Fruit fly (Drosophila melanogaster) whole organism, embryonic: Measurements from ENCODE around the gene Pex11c.

Experiments used
- B-H2 ChIP-seq: fragments of 200-800 bp; sonication (Bioruptor generic); optimal IDR thresholded peaks from 2 replicates; lab custom pipeline; 2018; ENCODE audit warnings: missing biosample characterization, mild to moderate bottlenecking, missing genetic modification characterization
- CG10267 ChIP-seq: fragments of 200-800 bp; sonication (Bioruptor generic); optimal IDR thresholded peaks from 2 replicates; lab custom pipeline; 2018; ENCODE audit warnings: missing biosample characterization, mild to moderate bottlenecking, missing genetic modification characterization, moderate library complexity
- CG10321 ChIP-seq: fragments of 200-800 bp; sonication (Bioruptor generic); IDR thresholded peaks from 2 replicates; pipeline ENCODE4 v1.3.6; 2022; ENCODE audit warnings: missing biosample characterization, missing genetic modification characterization
- CG10366 ChIP-seq: fragments of 200-800 bp; sonication (Bioruptor generic); IDR thresholded peaks from 2 replicates; pipeline ENCODE4 v1.3.6; 2022; ENCODE audit warnings: missing biosample characterization, missing genetic modification characterization
- CG11247 ChIP-seq: fragments of 200-800 bp; sonication (Bioruptor generic); IDR thresholded peaks from 2 replicates; pipeline ENCODE4 v1.3.6; 2022; ENCODE audit warnings: missing biosample characterization, missing genetic modification characterization
- CG11456 ChIP-seq: fragments of 200-800 bp; sonication (Bioruptor generic); IDR thresholded peaks from 3 replicates; pipeline ENCODE4 v1.3.6; 2022; ENCODE audit warnings: missing biosample characterization, missing genetic modification characterization
- CG12219 ChIP-seq: fragments of 200-800 bp; sonication (Bioruptor generic); optimal IDR thresholded peaks from 3 replicates; lab custom pipeline; 2018; ENCODE audit warnings: missing biosample characterization, mild to moderate bottlenecking, missing genetic modification characterization
- CG12299 ChIP-seq: fragments of 200-800 bp; sonication (Bioruptor generic); optimal IDR thresholded peaks from 2 replicates; lab custom pipeline; 2018; ENCODE audit warnings: missing biosample characterization, mild to moderate bottlenecking, missing genetic modification characterization
- CG12744 ChIP-seq: fragments of 200-800 bp; sonication (Bioruptor generic); optimal IDR thresholded peaks from 2 replicates; lab custom pipeline; 2016; ENCODE audit warnings: missing biosample characterization, missing genetic modification characterization
- CG13894 ChIP-seq: fragments of 200-800 bp; sonication (Bioruptor generic); optimal IDR thresholded peaks from 3 replicates; lab custom pipeline; 2018; ENCODE audit warnings: missing biosample characterization, mild to moderate bottlenecking, missing genetic modification characterization, moderate library complexity
- CG15514 ChIP-seq: fragments of 200-800 bp; sonication (Bioruptor generic); optimal IDR thresholded peaks from 3 replicates; lab custom pipeline; 2017; ENCODE audit warnings: missing biosample characterization, missing genetic modification characterization, mild to moderate bottlenecking, moderate library complexity, missing genetic modification reagents
- CG17359 ChIP-seq: fragments of 200-800 bp; sonication (Bioruptor generic); optimal IDR thresholded peaks from 3 replicates; lab custom pipeline; 2018; ENCODE audit warnings: missing biosample characterization, mild to moderate bottlenecking, missing genetic modification characterization, moderate library complexity
- CG18599 ChIP-seq: fragments of 200-800 bp; sonication (Bioruptor generic); optimal IDR thresholded peaks from 3 replicates; lab custom pipeline; 2017; ENCODE audit warnings: missing biosample characterization, missing genetic modification characterization, mild to moderate bottlenecking, moderate library complexity, missing genetic modification reagents
- CG32532 ChIP-seq: fragments of 200-800 bp; sonication (Bioruptor generic); IDR thresholded peaks from 2 replicates; pipeline ENCODE4 v1.3.6; 2022; ENCODE audit warnings: missing biosample characterization, missing genetic modification characterization
- CG3281 ChIP-seq: fragments of 200-800 bp; sonication (Bioruptor generic); optimal IDR thresholded peaks from 3 replicates; lab custom pipeline; 2017; ENCODE audit warnings: missing biosample characterization, mild to moderate bottlenecking, missing genetic modification characterization
- CG34376 ChIP-seq: fragments of 200-800 bp; sonication (Bioruptor generic); optimal IDR thresholded peaks from 2 replicates; lab custom pipeline; 2018; ENCODE audit warnings: missing biosample characterization, mild to moderate bottlenecking, missing genetic modification characterization
- CG4404 ChIP-seq: fragments of 200-800 bp; sonication (Bioruptor generic); IDR thresholded peaks from 2 replicates; pipeline ENCODE4 v1.3.6; 2022; ENCODE audit warnings: missing biosample characterization, missing genetic modification characterization
- CG4730 ChIP-seq: fragments of 200-800 bp; sonication (Bioruptor generic); IDR thresholded peaks from 2 replicates; pipeline ENCODE4 v1.3.6; 2022; ENCODE audit warnings: missing biosample characterization, missing genetic modification characterization
- CG4820 ChIP-seq: fragments of 200-800 bp; sonication (Bioruptor generic); optimal IDR thresholded peaks from 3 replicates; lab custom pipeline; 2016; ENCODE audit warnings: missing biosample characterization, missing genetic modification characterization
- CG4854 ChIP-seq: fragments of 200-800 bp; sonication (Bioruptor generic); optimal IDR thresholded peaks from 2 replicates; lab custom pipeline; 2016; ENCODE audit warnings: missing biosample characterization, missing genetic modification characterization, inconsistent platforms
- CG6254 ChIP-seq: fragments of 200-800 bp; sonication (Bioruptor generic); optimal IDR thresholded peaks from 3 replicates; lab custom pipeline; 2017; ENCODE audit warnings: mild to moderate bottlenecking, missing biosample characterization, missing genetic modification reagents, missing genetic modification characterization
- CG6689 ChIP-seq: fragments of 200-800 bp; sonication (Bioruptor generic); IDR thresholded peaks from 2 replicates; pipeline ENCODE4 v1.3.6; 2022; ENCODE audit warnings: missing biosample characterization, missing genetic modification characterization
- CG7786 ChIP-seq: fragments of 200-800 bp; sonication (Bioruptor generic); optimal IDR thresholded peaks from 2 replicates; lab custom pipeline; 2016; ENCODE audit warnings: missing biosample characterization, missing genetic modification characterization
- CG9817 ChIP-seq: fragments of 200-800 bp; sonication (Bioruptor generic); optimal IDR thresholded peaks from 2 replicates; lab custom pipeline; 2018; ENCODE audit warnings: missing biosample characterization, mild to moderate bottlenecking, missing genetic modification characterization, moderate library complexity
- Drgx ChIP-seq: fragments of 200-800 bp; sonication (Bioruptor generic); IDR thresholded peaks from 2 replicates; pipeline ENCODE4 v1.3.6; 2022; ENCODE audit warnings: missing biosample characterization, missing genetic modification characterization
- E2f2 ChIP-seq: fragments of 200-800 bp; sonication (Bioruptor generic); IDR thresholded peaks from 2 replicates; pipeline ENCODE4 v1.3.6; 2022; ENCODE audit warnings: missing biosample characterization, missing genetic modification characterization
- ERR ChIP-seq: fragments of 200-800 bp; sonication (Bioruptor generic); optimal IDR thresholded peaks from 2 replicates; lab custom pipeline; 2016; ENCODE audit warnings: missing biosample characterization, missing genetic modification characterization
- Fer3 ChIP-seq: fragments of 200-800 bp; sonication (Bioruptor generic); optimal IDR thresholded peaks from 2 replicates; lab custom pipeline; 2018; ENCODE audit warnings: missing biosample characterization, mild to moderate bottlenecking, missing genetic modification characterization, moderate library complexity
- MTF-1 ChIP-seq: fragments of 200-800 bp; sonication (Bioruptor generic); optimal IDR thresholded peaks from 2 replicates; lab custom pipeline; 2018; ENCODE audit warnings: missing biosample characterization, mild to moderate bottlenecking, missing genetic modification characterization, borderline replicate concordance
- NC2β ChIP-seq: fragments of 200-800 bp; sonication (Bioruptor generic); optimal IDR thresholded peaks from 2 replicates; lab custom pipeline; 2016; ENCODE audit warnings: missing biosample characterization, missing genetic modification characterization
- Optix ChIP-seq: fragments of 200-800 bp; sonication (Bioruptor generic); IDR thresholded peaks from 3 replicates; pipeline ENCODE4 v1.3.6; 2022; ENCODE audit warnings: missing biosample characterization, missing genetic modification characterization
- Side ChIP-seq: fragments of 200-800 bp; sonication (Bioruptor generic); optimal IDR thresholded peaks from 2 replicates; lab custom pipeline; 2016; ENCODE audit warnings: missing biosample characterization, missing genetic modification characterization
- bigmax ChIP-seq: fragments of 200-800 bp; sonication (Bioruptor generic); optimal IDR thresholded peaks from 2 replicates; lab custom pipeline; 2018; ENCODE audit warnings: missing biosample characterization, mild to moderate bottlenecking, missing genetic modification characterization
- bowl ChIP-seq: fragments of 200-800 bp; sonication (Bioruptor generic); IDR thresholded peaks from 2 replicates; pipeline ENCODE4 v1.3.6; 2022; ENCODE audit warnings: missing biosample characterization, missing genetic modification characterization
- cato ChIP-seq: fragments of 200-800 bp; sonication (Bioruptor generic); optimal IDR thresholded peaks from 2 replicates; lab custom pipeline; 2016; ENCODE audit warnings: missing biosample characterization, missing genetic modification characterization, borderline replicate concordance
- da ChIP-seq: fragments of 200-800 bp; sonication (Bioruptor generic); optimal IDR thresholded peaks from 2 replicates; lab custom pipeline; 2016; ENCODE audit warnings: missing biosample characterization, missing genetic modification characterization
- fd3F ChIP-seq: fragments of 200-800 bp; sonication (Bioruptor generic); optimal IDR thresholded peaks from 2 replicates; lab custom pipeline; 2018; ENCODE audit warnings: missing biosample characterization, mild to moderate bottlenecking, missing genetic modification characterization, moderate library complexity
- h ChIP-seq: fragments of >200 bp; optimal IDR thresholded peaks from 2 replicates; lab custom pipeline; 2017
- kah ChIP-seq: fragments of 200-800 bp; sonication (Bioruptor generic); optimal IDR thresholded peaks from 2 replicates; lab custom pipeline; 2018; ENCODE audit warnings: missing biosample characterization, mild to moderate bottlenecking, missing genetic modification characterization
- kni ChIP-seq: fragments of 200-800 bp; sonication (Bioruptor generic); optimal IDR thresholded peaks from 3 replicates; lab custom pipeline; 2017; ENCODE audit warnings: mild to moderate bottlenecking, missing biosample characterization, missing genetic modification reagents, missing genetic modification characterization
- lola ChIP-seq, 3 experiments: fragments of >200 bp in 2 of 3; fragments of 200-800 bp in 1 of 3; sonication (Bioruptor generic) in 1 of 3; optimal IDR thresholded peaks; 2 replicates each; lab custom pipeline; 2017 to 2019; ENCODE audit warnings: missing biosample characterization in 3 of 3, missing genetic modification characterization in 3 of 3, mild to moderate bottlenecking in 1 of 3, moderate library complexity in 1 of 3
- prd ChIP-seq, 3 experiments: fragments of >200 bp in 2 of 3; fragments of 200-800 bp in 1 of 3; sonication (Bioruptor generic) in 1 of 3; optimal IDR thresholded peaks in 2 of 3; IDR thresholded peaks in 1 of 3; 2 replicates in 2 of 3; 3 replicates in 1 of 3; pipeline versions ENCODE4 v1.3.6 to Lab custom; 2017 to 2022; ENCODE audit warnings: missing biosample characterization in 1 of 3, missing genetic modification characterization in 1 of 3
- psq ChIP-seq: fragments of 200-800 bp; sonication (Bioruptor generic); optimal IDR thresholded peaks from 2 replicates; lab custom pipeline; 2017; ENCODE audit warnings: missing biosample characterization, missing genetic modification characterization
- sc ChIP-seq, 3 experiments: fragments of >200 bp in 2 of 3; fragments of 200-800 bp in 1 of 3; sonication (Bioruptor generic) in 1 of 3; optimal IDR thresholded peaks; 2 replicates in 2 of 3; 3 replicates in 1 of 3; lab custom pipeline; 2017; ENCODE audit warnings: mild to moderate bottlenecking in 1 of 3, missing biosample characterization in 1 of 3, missing genetic modification characterization in 1 of 3, missing genetic modification reagents in 1 of 3
- schlank ChIP-seq: fragments of 200-800 bp; sonication (Bioruptor generic); optimal IDR thresholded peaks from 2 replicates; lab custom pipeline; 2018; ENCODE audit warnings: missing biosample characterization, mild to moderate bottlenecking, missing genetic modification characterization
- slp2 ChIP-seq: fragments of 200-800 bp; sonication (Bioruptor generic); optimal IDR thresholded peaks from 2 replicates; lab custom pipeline; 2016; ENCODE audit warnings: missing biosample characterization, missing genetic modification characterization
- so ChIP-seq: fragments of 200-800 bp; sonication (Bioruptor generic); IDR thresholded peaks from 3 replicates; pipeline ENCODE4 v1.3.6; 2022; ENCODE audit warnings: missing biosample characterization, missing genetic modification characterization
- tna ChIP-seq: fragments of 200-800 bp; sonication (Bioruptor generic); IDR thresholded peaks from 2 replicates; pipeline ENCODE4 v1.3.6; 2022; ENCODE audit warnings: missing biosample characterization, missing genetic modification characterization; ENCODE audit not compliant: partially characterized antibody
- usp ChIP-seq: fragments of >200 bp; optimal IDR thresholded peaks from 2 replicates; lab custom pipeline; 2017; ENCODE audit warnings: missing biosample characterization, missing genetic modification characterization
- zen2 ChIP-seq: fragments of 200-800 bp; sonication (Bioruptor generic); IDR thresholded peaks from 3 replicates; pipeline ENCODE4 v1.3.6; 2022; ENCODE audit warnings: missing biosample characterization, missing genetic modification characterization; ENCODE audit not compliant: partially characterized antibody

Pex11c gene

dm6 chr3R:23284256-23284655 is 26.1 kb downstream of the Pex11c start (continued):
- TF ChIP-seq CG11456 (GFP tag; lab: Robert Waterston, UW) (no peak), CG18599 (GFP tag; lab: Kevin White, UChicago) (peak; percentile 57), h (no peak), so (GFP tag; lab: Robert Waterston, UW) (0 out of 3 replicates have a peak, but pooled peaks have one; percentile 11), CG12744 (GFP tag; lab: Kevin White, UChicago) (no peak), CG34376 (GFP tag; lab: Kevin White, UChicago) (peak; percentile 64), da (GFP tag; lab: Kevin White, UChicago) (no peak), MTF-1 (GFP tag; lab: Kevin White, UChicago) (peak; percentile 66), bowl (GFP tag; lab: Robert Waterston, UW) (no peak), CG6254 (GFP tag; lab: Kevin White, UChicago) (peak; percentile 1), Fer3 (tag; lab: Kevin White, UChicago) (peak; percentile 22), CG4404 (GFP tag; lab: Robert Waterston, UW) (no peak), Drgx (GFP tag; lab: Robert Waterston, UW) (no peak), CG4854 (GFP tag; lab: Kevin White, UChicago) (no peak), CG9817 (tag; lab: Kevin White, UChicago) (no peak), E2f2 (no peak), kah (peak; percentile 8), Optix (no peak), slp2 (GFP tag; lab: Kevin White, UChicago) (no peak), lola (GFP tag; optimal IDR thresholded peaks at IDR 0.05; lab: Kevin White, UChicago) (no peak), CG11247 (GFP tag; lab: Robert Waterston, UW) (no peak), CG10366 (GFP tag; lab: Robert Waterston, UW) (no peak), schlank (tag; lab: Kevin White, UChicago) (peak; percentile 57), cato (no peak), B-H2 (GFP tag; lab: Kevin White, UChicago) (peak; percentile 36), CG17359 (tag; lab: Kevin White, UChicago) (no peak), fd3F (GFP tag; lab: Kevin White, UChicago) (peak; percentile 26), prd (optimal IDR thresholded peaks at IDR 0.05; lab: Kevin White, UChicago) (no peak), prd (GFP tag; IDR thresholded peaks at IDR 0.05; lab: Robert Waterston, UW) (no peak), CG7786 (GFP tag; lab: Kevin White, UChicago) (no peak), Side (GFP tag; lab: Kevin White, UChicago) (no peak), psq (GFP tag; lab: Kevin White, UChicago) (no peak), CG15514 (GFP tag; lab: Kevin White, UChicago) (peak; percentile 57), NC2β (no peak), usp (GFP tag; lab: Kevin White, UChicago) (no peak), CG6689 (GFP tag; lab: Robert Waterston, UW) (no peak), bigmax (GFP tag; lab: Kevin White, UChicago) (no peak), CG10267 (no peak), zen2 (GFP tag; lab: Robert Waterston, UW) (no peak), CG12219 (peak; percentile 18), CG3281 (no peak), kni (GFP tag; lab: Kevin White, UChicago) (no peak), sc (optimal IDR thresholded peaks at IDR 0.05; lab: Kevin White, UChicago) (no peak), sc (GFP tag; optimal IDR thresholded peaks at IDR 0.05; lab: Kevin White, UChicago) (no peak), ERR (no peak), CG4820 (GFP tag; lab: Kevin White, UChicago) (no peak), CG12299 (tag; lab: Kevin White, UChicago) (peak; percentile 45), CG10321 (no peak), CG13894 (tag; lab: Kevin White, UChicago) (no peak), CG4730 (GFP tag; lab: Robert Waterston, UW) (no peak), tna (no peak), CG32532 (GFP tag; lab: Robert Waterston, UW) (no peak)
